Fruit fly (Drosophila melanogaster) whole organism, adult: Measurements from ENCODE around the gene CG2224.

ENCODE experiments used
- CG12768 ChIP-seq: fragments of 200-800 bp; sonication (Bioruptor generic); optimal IDR thresholded peaks from 2 replicates; lab custom pipeline; 2017; ENCODE audit warnings: missing biosample characterization, missing genetic modification characterization, mild to moderate bottlenecking, moderate library complexity, missing genetic modification reagents
- CG14711 ChIP-seq: fragments of 200-800 bp; sonication (Bioruptor generic); optimal IDR thresholded peaks from 2 replicates; lab custom pipeline; 2018; ENCODE audit warnings: missing biosample characterization, mild to moderate bottlenecking, missing genetic modification characterization, moderate library complexity
- CG5204 ChIP-seq: fragments of 200-800 bp; sonication (Bioruptor generic); optimal IDR thresholded peaks from 2 replicates; lab custom pipeline; 2016; ENCODE audit warnings: missing biosample characterization, missing genetic modification characterization
- Crg-1 ChIP-seq: fragments of 200-800 bp; sonication (Bioruptor generic); optimal IDR thresholded peaks from 2 replicates; lab custom pipeline; 2016; ENCODE audit warnings: missing biosample characterization, missing genetic modification characterization
- Hr96 ChIP-seq: fragments of 200-800 bp; sonication (Bioruptor generic); optimal IDR thresholded peaks from 2 replicates; lab custom pipeline; 2016; ENCODE audit warnings: missing biosample characterization, missing genetic modification characterization
- Mnt ChIP-seq: fragments of 200-800 bp; sonication (Bioruptor generic); optimal IDR thresholded peaks from 2 replicates; lab custom pipeline; 2016; ENCODE audit warnings: missing biosample characterization, mild to moderate bottlenecking, missing genetic modification characterization
- cic ChIP-seq: fragments of 200-800 bp; sonication (Bioruptor generic); optimal IDR thresholded peaks from 2 replicates; lab custom pipeline; 2017; ENCODE audit warnings: missing biosample characterization, mild to moderate bottlenecking, missing genetic modification characterization, moderate library complexity
- kay ChIP-seq: fragments of 200-800 bp; sonication (Bioruptor generic); peaks from one replicate; lab custom pipeline; 2016; ENCODE audit warnings: missing biosample characterization, missing genetic modification characterization, borderline replicate concordance
- pad ChIP-seq: fragments of 200-800 bp; sonication (Bioruptor generic); optimal IDR thresholded peaks from 3 replicates; lab custom pipeline; 2017; ENCODE audit warnings: missing biosample characterization, missing genetic modification characterization, mild to moderate bottlenecking, moderate library complexity, missing genetic modification reagents
- toe ChIP-seq: fragments of 200-800 bp; sonication (Bioruptor generic); optimal IDR thresholded peaks from 2 replicates; lab custom pipeline; 2016; ENCODE audit warnings: missing biosample characterization, missing genetic modification characterization

DNA sequence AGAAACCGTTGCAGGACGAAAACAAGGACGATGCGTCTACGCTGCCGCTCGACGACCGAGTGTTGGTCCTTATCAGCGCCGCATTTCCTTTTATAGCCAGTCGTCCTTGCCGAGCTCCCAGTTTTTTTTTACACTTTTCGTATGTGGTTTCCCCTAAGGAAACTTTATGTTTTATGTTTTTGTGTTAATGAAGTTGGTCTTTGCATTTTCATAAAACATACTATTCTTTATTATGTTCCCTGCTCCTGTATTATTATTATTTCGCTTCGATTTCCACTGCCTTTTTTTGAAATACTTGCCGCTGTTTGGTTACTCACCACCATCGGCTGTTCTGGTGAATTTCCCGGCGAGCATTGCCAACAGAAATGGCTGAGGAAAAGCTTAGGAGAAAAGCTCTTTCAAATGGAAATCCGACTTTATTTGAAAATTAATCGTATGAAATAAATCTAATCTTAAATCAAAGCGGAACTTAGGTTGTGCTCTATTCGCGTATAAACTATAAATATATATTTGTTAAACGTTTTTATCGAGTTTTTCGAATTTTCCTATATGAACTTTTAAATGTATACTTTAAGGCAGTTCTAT, 15.5 kb downstream of the CG2224 start, which contains the start of gene CG15537:
- TF ChIP-seq Hr96 (no peak), kay (GFP tag; lab: Kevin White, UChicago) (peak; percentile 86), pad (no peak), CG12768 (no peak), Crg-1 (no peak), CG5204 (GFP tag; lab: Kevin White, UChicago) (no peak), Mnt (GFP tag; lab: Kevin White, UChicago) (no peak), cic (no peak), CG14711 (tag; lab: Kevin White, UChicago) (no peak), toe (GFP tag; lab: Kevin White, UChicago) (no peak)
